Worm (Caenorhabditis elegans): Measurements from ENCODE around the gene F41B4.3.

ce11 chrX:6808640-6809039 lies 27.3 kb downstream of the F41B4.3 start:
- no peak for TF ChIP-seq F52B5.7 (tag; optimal IDR thresholded peaks at IDR 0.05)
- no peak for TF ChIP-seq athp-1 (tag; optimal IDR thresholded peaks at IDR 0.05)
- no peak for TF ChIP-seq attf-6 (GFP tag; IDR thresholded peaks at IDR 0.05)
- TF ChIP-seq zfh-2 (GFP tag; conservative IDR thresholded peaks at IDR 0.05) = no peak
- no peak for TF ChIP-seq ztf-6 (GFP tag; IDR thresholded peaks at IDR 0.05)
- no peak for TF ChIP-seq aptf-2 (GFP tag; conservative IDR thresholded peaks at IDR 0.05)
- no peak for TF ChIP-seq sea-2 (GFP tag; IDR thresholded peaks at IDR 0.05)
- no peak for TF ChIP-seq snpc-4 (GFP tag; optimal IDR thresholded peaks at IDR 0.05)
- no peak for TF ChIP-seq snpc-4 (tag; optimal IDR thresholded peaks at IDR 0.05)
- TF ChIP-seq Y95B8A.8 (GFP tag; IDR thresholded peaks at IDR 0.05) = no peak
- no peak for TF ChIP-seq hmg-20 (GFP tag; IDR thresholded peaks at IDR 0.05)
- no peak for TF ChIP-seq hsf-1 (GFP tag; IDR thresholded peaks at IDR 0.05)
- no peak for TF ChIP-seq tlf-1 (GFP tag; optimal IDR thresholded peaks at IDR 0.05)

Data from whole organism, young adult.